Worm (Caenorhabditis elegans) whole organism, late embryonic: ENCODE data around the gene clec-156.

Source experiments
- ceh-2 ChIP-seq: sonication (generic microtip); optimal IDR thresholded peaks from 2 replicates; lab custom pipeline; 2016; ENCODE audit warnings: missing genotype, missing genetic modification characterization, missing compliant biosample characterization
- tbx-2 ChIP-seq: sonication (generic microtip); optimal IDR thresholded peaks from 2 replicates; lab custom pipeline; 2016; ENCODE audit warnings: missing genetic modification characterization, missing compliant biosample characterization

ce11 chrIII:4830207-4830606, 11.9 kb downstream of the clec-156 start, which contains the start of gene nspd-9:
- TF ChIP-seq ceh-2 (tag; lab: Kevin White, UChicago) (no peak), tbx-2 (tag; lab: Kevin White, UChicago) (no peak)
